Fruit fly (Drosophila melanogaster) whole organism, prepupa: ENCODE results near the gene CG32971.

Experiments used
- Blimp-1 ChIP-seq: fragments of 200-800 bp; sonication (Bioruptor generic); optimal IDR thresholded peaks from 3 replicates; lab custom pipeline; 2017; ENCODE audit warnings: missing biosample characterization, missing genetic modification characterization, mild to moderate bottlenecking, moderate library complexity, missing genetic modification reagents
- CG10631 ChIP-seq: fragments of 200-800 bp; sonication (Bioruptor generic); optimal IDR thresholded peaks from 2 replicates; lab custom pipeline; 2016; ENCODE audit warnings: missing biosample characterization, missing genetic modification characterization
- CG10669 ChIP-seq: fragments of 200-800 bp; sonication (Bioruptor generic); optimal IDR thresholded peaks from 3 replicates; lab custom pipeline; 2018; ENCODE audit warnings: missing biosample characterization, mild to moderate bottlenecking, missing genetic modification characterization, moderate library complexity
- CG11294 ChIP-seq: fragments of 200-800 bp; sonication (Bioruptor generic); IDR thresholded peaks from 2 replicates; pipeline ENCODE4 v1.3.6; 2022; ENCODE audit warnings: missing biosample characterization, missing genetic modification characterization
- CG11762 ChIP-seq: fragments of 200-800 bp; sonication (Bioruptor generic); optimal IDR thresholded peaks from 3 replicates; lab custom pipeline; 2016; ENCODE audit warnings: missing biosample characterization, missing genetic modification characterization; ENCODE audit not compliant: insufficient read depth
- CG11902 ChIP-seq: fragments of 200-800 bp; sonication (Bioruptor generic); optimal IDR thresholded peaks from 3 replicates; lab custom pipeline; 2016; ENCODE audit warnings: missing biosample characterization, missing genetic modification characterization
- CG15336 ChIP-seq: fragments of 200-800 bp; sonication (Bioruptor generic); IDR thresholded peaks from 2 replicates; pipeline ENCODE4 v1.3.6; 2022; ENCODE audit warnings: missing biosample characterization, missing genetic modification characterization
- CG1621 ChIP-seq: fragments of 200-800 bp; sonication (Bioruptor generic); optimal IDR thresholded peaks from 3 replicates; lab custom pipeline; 2018; ENCODE audit warnings: missing biosample characterization, mild to moderate bottlenecking, missing genetic modification characterization
- CG3032 ChIP-seq: fragments of 200-800 bp; optimal IDR thresholded peaks from 2 replicates; lab custom pipeline; 2019; ENCODE audit warnings: missing biosample characterization, mild to moderate bottlenecking, missing genetic modification characterization, moderate library complexity
- CG32006 ChIP-seq: fragments of 200-800 bp; sonication (Bioruptor generic); optimal IDR thresholded peaks from 3 replicates; lab custom pipeline; 2017; ENCODE audit warnings: missing biosample characterization, mild to moderate bottlenecking, missing genetic modification characterization
- CG34406 ChIP-seq: fragments of 200-800 bp; sonication (Bioruptor generic); optimal IDR thresholded peaks from 3 replicates; lab custom pipeline; 2016; ENCODE audit warnings: missing biosample characterization, missing genetic modification characterization
- CG3919 ChIP-seq: fragments of 200-800 bp; sonication (Bioruptor generic); optimal IDR thresholded peaks from 3 replicates; lab custom pipeline; 2016; ENCODE audit warnings: missing biosample characterization, missing genetic modification characterization
- CG4318 ChIP-seq: fragments of 200-800 bp; sonication (Bioruptor generic); optimal IDR thresholded peaks from 3 replicates; lab custom pipeline; 2017; ENCODE audit warnings: missing biosample characterization, mild to moderate bottlenecking, missing genetic modification characterization
- CG6163 ChIP-seq: fragments of 200-800 bp; sonication (Bioruptor generic); IDR thresholded peaks from 3 replicates; pipeline ENCODE4 v1.3.6; 2022; ENCODE audit warnings: missing biosample characterization, missing genetic modification characterization
- CG6276 ChIP-seq: fragments of 200-800 bp; sonication (Bioruptor generic); optimal IDR thresholded peaks from 2 replicates; lab custom pipeline; 2017; ENCODE audit warnings: missing biosample characterization, mild to moderate bottlenecking, missing genetic modification characterization
- CG6854 ChIP-seq: fragments of 200-800 bp; sonication (Bioruptor generic); optimal IDR thresholded peaks from 2 replicates; lab custom pipeline; 2017; ENCODE audit warnings: missing biosample characterization, mild to moderate bottlenecking, missing genetic modification characterization
- CG8119 ChIP-seq: fragments of 200-800 bp; sonication (Bioruptor generic); IDR thresholded peaks from 3 replicates; pipeline ENCODE4 v1.3.6; 2022; ENCODE audit warnings: missing biosample characterization, missing genetic modification characterization
- CG8632 ChIP-seq: fragments of 200-800 bp; sonication (Bioruptor generic); optimal IDR thresholded peaks from 3 replicates; lab custom pipeline; 2016; ENCODE audit warnings: missing biosample characterization, missing genetic modification characterization
- CG9139 ChIP-seq: fragments of 200-800 bp; sonication (Bioruptor generic); optimal IDR thresholded peaks from 3 replicates; lab custom pipeline; 2017; ENCODE audit warnings: missing biosample characterization, mild to moderate bottlenecking, missing genetic modification characterization
- Eip75B ChIP-seq: fragments of 200-800 bp; sonication (Bioruptor generic); optimal IDR thresholded peaks from 3 replicates; lab custom pipeline; 2016; ENCODE audit warnings: missing biosample characterization, missing genetic modification characterization
- Eip93F ChIP-seq: fragments of 200-800 bp; sonication (Bioruptor generic); optimal IDR thresholded peaks from 2 replicates; lab custom pipeline; 2016; ENCODE audit warnings: missing biosample characterization, mild to moderate bottlenecking, missing genetic modification characterization
- Ets21C ChIP-seq: fragments of 200-800 bp; sonication (Bioruptor generic); optimal IDR thresholded peaks from 3 replicates; lab custom pipeline; 2016; ENCODE audit warnings: missing biosample characterization, missing genetic modification characterization
- Ets96B ChIP-seq: fragments of 200-800 bp; optimal IDR thresholded peaks from 2 replicates; lab custom pipeline; 2019; ENCODE audit warnings: missing biosample characterization, mild to moderate bottlenecking, missing genetic modification characterization, moderate library complexity
- Gug ChIP-seq: fragments of 200-800 bp; sonication (Bioruptor generic); IDR thresholded peaks from 2 replicates; pipeline ENCODE4 v1.3.6; 2022; ENCODE audit warnings: missing biosample characterization, missing genetic modification characterization
- Hr38 ChIP-seq: sonication (Bioruptor generic); optimal IDR thresholded peaks from 2 replicates; lab custom pipeline; 2016; ENCODE audit warnings: missing biosample characterization, missing genetic modification characterization
- Hr39 ChIP-seq: fragments of 200-800 bp; sonication (Bioruptor generic); optimal IDR thresholded peaks from 2 replicates; lab custom pipeline; 2016; ENCODE audit warnings: missing biosample characterization, missing genetic modification characterization
- Hr4 ChIP-seq: fragments of 200-800 bp; sonication (Bioruptor generic); optimal IDR thresholded peaks from 3 replicates; lab custom pipeline; 2016; ENCODE audit warnings: missing biosample characterization, missing genetic modification characterization
- Lpt ChIP-seq: fragments of 200-800 bp; sonication (Bioruptor generic); optimal IDR thresholded peaks from 3 replicates; lab custom pipeline; 2016; ENCODE audit warnings: missing biosample characterization, missing genetic modification characterization
- Met ChIP-seq: fragments of 200-800 bp; sonication (Bioruptor generic); optimal IDR thresholded peaks from 3 replicates; lab custom pipeline; 2016; ENCODE audit warnings: missing biosample characterization, missing genetic modification characterization
- OdsH ChIP-seq: fragments of 200-800 bp; sonication (Bioruptor generic); optimal IDR thresholded peaks from 3 replicates; lab custom pipeline; 2016; ENCODE audit warnings: missing biosample characterization, missing genetic modification characterization
- Smox ChIP-seq: fragments of 200-800 bp; sonication (Bioruptor generic); optimal IDR thresholded peaks from 3 replicates; lab custom pipeline; 2016; ENCODE audit warnings: missing biosample characterization, missing genetic modification characterization
- Sox102F ChIP-seq: fragments of 200-800 bp; sonication (Bioruptor generic); optimal IDR thresholded peaks from 2 replicates; lab custom pipeline; 2016; ENCODE audit warnings: missing biosample characterization, mild to moderate bottlenecking, missing genetic modification characterization
- Sox15 ChIP-seq: fragments of 200-800 bp; sonication (Bioruptor generic); optimal IDR thresholded peaks from 3 replicates; lab custom pipeline; 2016; ENCODE audit warnings: missing biosample characterization, missing genetic modification characterization
- achi ChIP-seq: fragments of 200-800 bp; sonication (Bioruptor generic); optimal IDR thresholded peaks from 3 replicates; lab custom pipeline; 2016; ENCODE audit warnings: missing biosample characterization, missing genetic modification characterization
- dac ChIP-seq: fragments of 200-800 bp; sonication (Bioruptor generic); optimal IDR thresholded peaks from 2 replicates; lab custom pipeline; 2017; ENCODE audit warnings: missing biosample characterization, mild to moderate bottlenecking, missing genetic modification characterization
- dsx ChIP-seq: fragments of 200-800 bp; optimal IDR thresholded peaks from 3 replicates; lab custom pipeline; 2019; ENCODE audit warnings: missing biosample characterization, mild to moderate bottlenecking, missing genetic modification characterization, moderate library complexity; ENCODE audit not compliant: poor library complexity, severe bottlenecking
- eg ChIP-seq: fragments of 200-800 bp; sonication (Bioruptor generic); IDR thresholded peaks from 3 replicates; pipeline ENCODE4 v1.3.6; 2022; ENCODE audit warnings: missing biosample characterization, missing genetic modification characterization
- esn ChIP-seq: fragments of 200-800 bp; sonication (Bioruptor generic); optimal IDR thresholded peaks from 2 replicates; lab custom pipeline; 2016; ENCODE audit warnings: missing biosample characterization, mild to moderate bottlenecking, missing genetic modification characterization, moderate library complexity
- fd85E ChIP-seq: fragments of 200-800 bp; sonication (Bioruptor generic); optimal IDR thresholded peaks from 3 replicates; lab custom pipeline; 2016; ENCODE audit warnings: missing biosample characterization, missing genetic modification characterization
- fkh ChIP-seq: fragments of 200-800 bp; sonication (Bioruptor generic); optimal IDR thresholded peaks from 3 replicates; lab custom pipeline; 2017; ENCODE audit warnings: missing biosample characterization, mild to moderate bottlenecking, missing genetic modification characterization, moderate library complexity
- lz ChIP-seq: fragments of 200-800 bp; sonication (Bioruptor generic); optimal IDR thresholded peaks from 3 replicates; lab custom pipeline; 2016; ENCODE audit warnings: missing biosample characterization, missing genetic modification characterization
- salr ChIP-seq, 2 experiments: fragments of 200-800 bp; sonication (Bioruptor generic); optimal IDR thresholded peaks; 3 replicates each; lab custom pipeline; 2016 to 2018; ENCODE audit warnings: missing biosample characterization in 2 of 2, missing genetic modification characterization in 2 of 2, mild to moderate bottlenecking in 1 of 2
- ss ChIP-seq, 2 experiments: fragments of 200-800 bp; sonication (Bioruptor generic); optimal IDR thresholded peaks; 2 replicates in 1 of 2; 3 replicates in 1 of 2; lab custom pipeline; 2017 to 2018; ENCODE audit warnings: mild to moderate bottlenecking in 2 of 2, missing biosample characterization in 2 of 2, missing genetic modification characterization in 2 of 2, moderate library complexity in 1 of 2
- topi ChIP-seq: fragments of 200-800 bp; sonication (Bioruptor generic); optimal IDR thresholded peaks from 3 replicates; lab custom pipeline; 2016; ENCODE audit warnings: missing biosample characterization, missing genetic modification characterization

CG32971 gene

DNA sequence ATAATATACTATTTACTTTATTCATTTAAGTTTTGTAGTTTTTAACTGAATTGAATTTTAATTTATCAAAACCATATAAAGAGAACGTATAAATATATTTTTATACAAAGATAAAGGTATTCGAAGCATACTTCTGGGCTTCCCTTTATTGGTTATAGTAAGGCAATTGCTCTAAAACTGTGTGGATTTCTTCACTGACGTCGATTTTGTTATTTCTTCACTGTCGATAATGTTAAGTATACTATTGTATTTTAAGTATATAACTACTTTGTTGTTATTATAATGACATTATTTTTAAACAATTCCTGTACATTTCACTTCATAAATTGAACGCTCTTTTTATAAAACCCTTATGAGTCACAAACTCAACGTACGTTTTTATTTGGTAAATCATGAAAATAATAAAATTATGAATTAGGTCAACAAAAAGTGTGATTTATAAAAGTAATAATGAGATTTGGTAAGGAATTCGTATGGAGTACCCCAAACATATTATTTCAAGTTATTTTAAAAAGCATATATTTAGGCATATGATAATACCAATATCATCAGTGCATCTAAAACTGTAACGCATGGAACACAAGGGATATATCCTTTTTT, 22.2 kb upstream of the CG32971 start (continued):
- TF ChIP-seq CG8632 (GFP tag; lab: Kevin White, UChicago): no peak
- peak; percentile 1 for TF ChIP-seq CG3919 (GFP tag; lab: Kevin White, UChicago)
- no peak for TF ChIP-seq Hr38
- peak; percentile 39 for TF ChIP-seq topi (GFP tag; lab: Kevin White, UChicago)
- TF ChIP-seq Eip75B (GFP tag; lab: Kevin White, UChicago): no peak
- TF ChIP-seq Hr4: peak; percentile 12
- no peak for TF ChIP-seq Gug (GFP tag; lab: Robert Waterston, UW)
- TF ChIP-seq CG11294 (GFP tag; lab: Robert Waterston, UW): no peak
- TF ChIP-seq Sox102F (GFP tag; lab: Kevin White, UChicago): no peak
- peak; percentile 42 for TF ChIP-seq Met (GFP tag; lab: Kevin White, UChicago)
- no peak for TF ChIP-seq Sox15 (GFP tag; lab: Kevin White, UChicago)
- peak; percentile 50 for TF ChIP-seq Ets96B (tag; lab: Kevin White, UChicago)
- no peak for TF ChIP-seq eg (GFP tag; lab: Robert Waterston, UW)
- TF ChIP-seq Blimp-1: no peak

DNA sequence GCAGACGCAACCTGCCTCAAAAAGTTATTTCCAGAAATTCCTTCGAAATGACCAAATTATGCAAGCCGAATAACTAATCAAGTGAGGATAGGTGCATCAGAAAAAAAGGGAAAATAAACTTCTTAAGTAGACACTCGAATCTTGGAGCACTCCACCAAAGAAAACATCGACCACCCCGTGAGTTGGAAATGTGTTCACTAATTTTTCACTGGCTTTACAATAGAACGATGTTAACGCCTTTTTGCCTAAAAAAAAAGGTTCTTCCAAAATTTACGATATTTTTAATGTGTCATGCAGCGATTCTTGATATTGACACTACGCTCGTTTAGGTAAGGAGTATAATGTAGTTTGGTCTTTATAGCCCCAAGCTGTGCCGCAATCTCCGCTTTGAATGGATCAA, 16.0 kb upstream of the CG32971 start:
- no peak for TF ChIP-seq dsx (GFP tag; lab: Kevin White, UChicago)
- no peak for TF ChIP-seq Sox102F (GFP tag; lab: Kevin White, UChicago)
- no peak for TF ChIP-seq salr (GFP tag; optimal IDR thresholded peaks at IDR 0.05; lab: Kevin White, UChicago)
- TF ChIP-seq topi (GFP tag; lab: Kevin White, UChicago): no peak
- no peak for TF ChIP-seq CG15336
- no peak for TF ChIP-seq CG34406
- TF ChIP-seq CG32006: no peak
- TF ChIP-seq, all 60 proteins: peak for 0

DNA sequence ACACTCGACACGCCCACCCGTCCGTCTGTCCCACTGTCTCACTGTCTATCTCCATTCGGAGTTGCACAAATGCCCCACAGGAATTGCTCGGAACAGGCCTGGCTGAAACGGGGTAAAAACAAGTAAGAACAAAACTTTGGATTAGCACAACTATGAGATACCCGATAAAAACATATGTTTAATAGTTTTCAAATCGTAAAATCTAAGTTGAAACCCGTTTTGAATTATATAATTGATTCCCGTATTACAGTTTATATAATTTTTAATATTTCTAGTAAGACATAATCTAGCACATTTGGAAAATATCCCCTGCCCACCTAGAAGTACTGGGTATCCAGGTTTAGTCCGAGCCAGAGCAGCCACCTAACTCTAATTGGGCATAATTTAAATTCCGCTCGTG, 14.8 kb upstream of the CG32971 start:
- TF ChIP-seq Ets21C (GFP tag; lab: Kevin White, UChicago) (no peak), dac (GFP tag; lab: Kevin White, UChicago) (no peak), CG6854 (GFP tag; lab: Kevin White, UChicago) (no peak), fkh (GFP tag; lab: Kevin White, UChicago) (no peak), Gug (GFP tag; lab: Robert Waterston, UW) (peak; percentile 41; the same call in 1 of the 2 replicates), CG3919 (GFP tag; lab: Kevin White, UChicago) (peak; percentile 46), fd85E (no peak), Eip93F (GFP tag; lab: Kevin White, UChicago) (no peak), CG6276 (peak; percentile 64), lz (GFP tag; lab: Kevin White, UChicago) (no peak), Lpt (GFP tag; lab: Kevin White, UChicago) (no peak), Sox15 (GFP tag; lab: Kevin White, UChicago) (no peak), CG34406 (no peak), esn (GFP tag; lab: Kevin White, UChicago) (no peak), Met (GFP tag; lab: Kevin White, UChicago) (no peak), ss (GFP tag; optimal IDR thresholded peaks at IDR 0.05; lab: Kevin White, UChicago) (no peak), Blimp-1 (no peak), Hr4 (peak; percentile 14), Ets96B (tag; lab: Kevin White, UChicago) (no peak), Smox (GFP tag; lab: Kevin White, UChicago) (no peak), dsx (GFP tag; lab: Kevin White, UChicago) (no peak), Hr39 (GFP tag; lab: Kevin White, UChicago) (no peak), CG4318 (peak; percentile 12), CG9139 (GFP tag; lab: Kevin White, UChicago) (no peak), OdsH (GFP tag; lab: Kevin White, UChicago) (peak; percentile 42), CG10669 (GFP tag; lab: Kevin White, UChicago) (no peak), topi (GFP tag; lab: Kevin White, UChicago) (no peak), CG11762 (no peak), CG3032 (tag; lab: Kevin White, UChicago) (no peak), achi (GFP tag; lab: Kevin White, UChicago) (peak; percentile 54), CG8119 (peak; percentile 75), eg (GFP tag; lab: Robert Waterston, UW) (peak; percentile 77), CG6163 (GFP tag; lab: Robert Waterston, UW) (peak; percentile 68; the same call in 2 of the 3 replicates), CG11294 (GFP tag; lab: Robert Waterston, UW) (0 out of 2 replicates have a peak, but pooled peaks have one; percentile 17), CG11902 (GFP tag; lab: Kevin White, UChicago) (no peak), CG32006 (peak; percentile 68), Eip75B (GFP tag; lab: Kevin White, UChicago) (peak; percentile 18), CG10631 (GFP tag; lab: Kevin White, UChicago) (peak; percentile 52), CG1621 (tag; lab: Kevin White, UChicago) (no peak)
